Worm (Caenorhabditis elegans) whole organism, midembryonic: ENCODE measurements around the gene ugt-55.

ENCODE experiments used
- T22C8.4 ChIP-seq: fragments of 200-800 bp; sonication (Bioruptor generic); IDR thresholded peaks from 2 replicates; pipeline ENCODE4 v1.3.6; 2022; ENCODE audit warnings: missing genetic modification characterization, missing compliant biosample characterization
- cog-1 ChIP-seq: sonication (generic microtip); optimal IDR thresholded peaks from 2 replicates; lab custom pipeline; 2016; ENCODE audit warnings: missing genetic modification characterization, missing compliant biosample characterization
- flt-1 ChIP-seq: fragments of 200-800 bp; sonication (Bioruptor generic); IDR thresholded peaks from 2 replicates; pipeline ENCODE4 v1.3.6; 2022; ENCODE audit warnings: missing genetic modification characterization, missing compliant biosample characterization
- klf-2 ChIP-seq: fragments of 200-800 bp; sonication (Bioruptor generic); conservative IDR thresholded peaks from 2 replicates; pipeline ENCODE4 v1.3.6; 2022; ENCODE audit warnings: missing genetic modification reagents, missing genetic modification characterization, missing compliant biosample characterization
- med-1 ChIP-seq: sonication (generic microtip); optimal IDR thresholded peaks from 2 replicates; lab custom pipeline; 2017; ENCODE audit warnings: missing genetic modification characterization, mild to moderate bottlenecking, missing compliant biosample characterization, antibody characterized with exemption, missing genetic modification reagents; ENCODE audit not compliant: insufficient read depth
- ref-1 ChIP-seq: fragments of 200-800 bp; sonication (Bioruptor generic); conservative IDR thresholded peaks from 2 replicates; pipeline ENCODE4 v1.3.6; 2022; ENCODE audit warnings: missing genetic modification reagents, missing genetic modification characterization, missing compliant biosample characterization
- tab-1 ChIP-seq: fragments of 200-800 bp; sonication (Bioruptor generic); IDR thresholded peaks from 2 replicates; pipeline ENCODE4 v1.3.6; 2022; ENCODE audit warnings: missing genetic modification characterization, missing compliant biosample characterization
- ztf-23 ChIP-seq: fragments of 200-800 bp; sonication (Bioruptor generic); IDR thresholded peaks from 2 replicates; pipeline ENCODE4 v1.3.6; 2022; ENCODE audit warnings: missing genetic modification reagents, missing genetic modification characterization, missing compliant biosample characterization
- ztf-29 ChIP-seq: fragments of 200-800 bp; sonication (Bioruptor generic); IDR thresholded peaks from 2 replicates; pipeline ENCODE4 v1.3.6; 2022; ENCODE audit warnings: missing genetic modification reagents, missing genetic modification characterization, missing compliant biosample characterization

Gene ugt-55

DNA sequence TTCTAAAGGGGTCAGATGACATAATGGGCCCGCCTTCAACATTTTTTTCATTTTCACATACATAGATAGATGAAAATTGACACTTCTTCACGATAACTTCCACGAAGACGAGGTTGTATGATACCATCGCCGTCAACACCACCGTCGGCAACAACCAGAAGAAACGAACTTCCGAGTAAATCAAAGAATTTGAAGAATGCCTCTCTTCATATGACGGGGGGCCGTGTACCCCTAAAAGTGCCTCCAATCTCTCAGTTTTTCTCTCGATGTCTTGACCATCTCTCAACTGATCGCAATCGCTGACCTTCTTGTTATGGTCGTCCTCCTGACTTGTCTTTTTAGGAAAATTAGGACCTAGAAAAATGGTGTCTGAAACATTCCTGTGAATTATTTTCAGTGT is 39.0 kb downstream of the ugt-55 start:
- TF ChIP-seq ztf-23 (GFP tag; lab: Robert Waterston, UW), result no peak
- no peak for TF ChIP-seq ztf-29
- no peak for TF ChIP-seq ref-1 (GFP tag; lab: Robert Waterston, UW)
- no peak for TF ChIP-seq flt-1 (GFP tag; lab: Robert Waterston, UW)
- TF ChIP-seq klf-2 (GFP tag; lab: Robert Waterston, UW), result no peak
- TF ChIP-seq tab-1 (GFP tag; lab: Robert Waterston, UW), result no peak
- no peak for TF ChIP-seq T22C8.4
- no peak for TF ChIP-seq med-1 (GFP tag; lab: Kevin White, UChicago)
- TF ChIP-seq cog-1 (tag; lab: Kevin White, UChicago), result no peak

DNA sequence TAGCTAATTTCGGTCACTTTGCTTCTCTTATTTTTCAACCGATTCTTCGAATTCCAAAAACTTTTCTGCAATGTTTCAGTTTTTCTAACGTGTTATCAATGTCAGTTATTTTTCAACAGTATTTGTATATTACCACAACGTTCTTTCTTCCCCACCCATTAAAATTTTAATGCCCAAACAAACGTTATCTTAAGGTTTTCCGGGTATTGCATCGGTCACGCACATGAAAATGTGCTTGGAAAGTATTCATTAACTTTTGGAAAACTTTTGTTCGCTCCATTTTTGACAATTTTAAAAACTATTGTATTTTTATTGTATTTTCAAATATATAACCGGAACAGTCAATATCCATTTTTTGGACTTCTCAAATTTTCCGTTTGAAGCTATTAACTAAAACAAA is 39.6 kb downstream of the ugt-55 start:
- TF ChIP-seq flt-1 (GFP tag; lab: Robert Waterston, UW), result no peak
- no peak for TF ChIP-seq T22C8.4
- no peak for TF ChIP-seq cog-1 (tag; lab: Kevin White, UChicago)
- no peak for TF ChIP-seq klf-2 (GFP tag; lab: Robert Waterston, UW)
- TF ChIP-seq med-1 (GFP tag; lab: Kevin White, UChicago), result no peak
- no peak for TF ChIP-seq ztf-29
- no peak for TF ChIP-seq ref-1 (GFP tag; lab: Robert Waterston, UW)
- TF ChIP-seq tab-1 (GFP tag; lab: Robert Waterston, UW), result no peak
- no peak for TF ChIP-seq ztf-23 (GFP tag; lab: Robert Waterston, UW)

DNA sequence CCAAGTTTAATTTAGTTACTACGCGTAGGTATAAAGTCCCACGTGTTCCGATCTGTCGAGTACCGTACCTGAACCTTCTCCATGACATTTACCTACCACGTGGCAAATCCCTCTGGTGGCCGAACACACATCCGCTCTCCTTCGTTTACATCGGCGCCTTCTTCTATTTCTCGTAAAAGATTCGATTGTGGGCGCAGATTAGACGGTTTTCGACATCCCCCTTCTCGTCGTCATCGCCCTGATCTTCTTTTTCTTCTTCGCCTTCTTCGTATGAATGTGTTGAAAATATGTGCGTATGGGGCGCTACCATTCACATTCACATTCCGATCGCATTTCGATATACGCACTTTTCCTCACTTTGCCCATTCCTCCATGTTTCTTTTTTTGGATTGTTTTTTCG is 40.3 kb downstream of the ugt-55 start:
- TF ChIP-seq tab-1 (GFP tag; lab: Robert Waterston, UW), result no peak
- no peak for TF ChIP-seq ref-1 (GFP tag; lab: Robert Waterston, UW)
- TF ChIP-seq cog-1 (tag; lab: Kevin White, UChicago), result no peak
- no peak for TF ChIP-seq T22C8.4
- no peak for TF ChIP-seq ztf-23 (GFP tag; lab: Robert Waterston, UW)

DNA sequence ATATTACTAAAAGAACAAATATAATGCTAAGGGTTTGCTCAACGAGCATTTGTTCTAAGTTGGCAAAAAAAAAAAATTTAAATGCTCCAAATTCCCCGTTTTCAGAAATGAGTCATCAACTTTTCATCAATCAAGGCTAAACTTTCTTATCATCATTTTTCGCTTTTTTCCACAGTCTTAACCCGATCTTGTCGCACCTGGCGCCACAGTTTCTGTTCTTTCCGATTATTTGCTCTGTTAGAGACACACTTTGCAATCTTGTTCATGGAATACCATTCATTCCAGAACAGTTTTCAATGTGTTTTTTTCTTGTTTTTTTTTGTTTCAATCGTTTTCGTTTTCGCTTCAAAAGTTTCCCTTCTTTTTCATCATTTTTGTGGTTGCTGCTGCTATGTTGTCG is 41.7 kb downstream of the ugt-55 start:
- TF ChIP-seq cog-1 (tag; lab: Kevin White, UChicago) (no peak), T22C8.4 (no peak)

DNA sequence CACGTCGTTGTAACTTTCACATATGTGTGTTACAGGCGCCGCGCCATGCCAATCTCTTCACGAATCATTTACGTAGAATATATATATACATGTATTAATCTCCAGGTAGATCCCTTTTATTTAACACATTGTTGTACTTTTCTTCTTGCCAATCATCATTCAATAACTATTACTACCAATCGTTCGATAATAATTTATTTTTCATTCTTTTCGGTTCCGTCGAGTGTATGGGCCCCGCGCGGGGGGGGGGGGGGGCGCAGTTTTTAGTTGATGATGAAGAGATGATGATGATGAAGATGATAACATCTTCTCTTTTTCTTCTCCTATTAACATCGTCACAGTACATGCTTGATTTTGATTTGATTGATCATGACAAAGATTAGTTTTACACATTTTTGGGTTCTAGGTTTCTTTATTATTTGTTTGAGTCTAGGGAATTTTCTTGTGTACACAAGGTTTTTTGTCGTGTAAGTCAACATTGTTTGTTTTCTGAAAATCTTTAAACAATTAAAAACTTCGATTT is 42.8 kb downstream of the ugt-55 start:
- TF ChIP-seq T22C8.4 (no peak), flt-1 (GFP tag; lab: Robert Waterston, UW) (no peak), med-1 (GFP tag; lab: Kevin White, UChicago) (no peak), ref-1 (GFP tag; lab: Robert Waterston, UW) (no peak), ztf-23 (GFP tag; lab: Robert Waterston, UW) (no peak), cog-1 (tag; lab: Kevin White, UChicago) (no peak), tab-1 (GFP tag; lab: Robert Waterston, UW) (no peak), klf-2 (GFP tag; lab: Robert Waterston, UW) (no peak)

DNA sequence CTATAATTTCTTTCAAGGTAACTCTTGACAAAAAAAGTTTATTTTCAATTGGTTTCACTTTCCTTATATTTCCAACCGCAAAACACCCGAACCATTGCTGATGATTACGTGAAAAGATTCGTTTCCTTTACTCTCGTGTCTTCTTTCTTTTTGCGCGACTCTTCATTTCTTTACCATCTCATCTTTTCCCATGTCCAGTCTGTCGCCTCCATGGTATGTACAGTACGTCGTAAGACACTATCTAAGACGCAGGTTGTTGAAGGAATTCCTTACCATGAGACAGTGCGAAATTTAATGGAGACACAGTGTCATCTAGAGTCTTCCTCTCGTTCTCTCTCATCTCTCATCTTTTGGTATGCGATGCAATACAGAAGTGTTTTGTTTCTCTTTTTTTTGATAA is 43.7 kb downstream of the ugt-55 start:
- TF ChIP-seq ztf-23 (GFP tag; lab: Robert Waterston, UW), result no peak
- no peak for TF ChIP-seq med-1 (GFP tag; lab: Kevin White, UChicago)

DNA sequence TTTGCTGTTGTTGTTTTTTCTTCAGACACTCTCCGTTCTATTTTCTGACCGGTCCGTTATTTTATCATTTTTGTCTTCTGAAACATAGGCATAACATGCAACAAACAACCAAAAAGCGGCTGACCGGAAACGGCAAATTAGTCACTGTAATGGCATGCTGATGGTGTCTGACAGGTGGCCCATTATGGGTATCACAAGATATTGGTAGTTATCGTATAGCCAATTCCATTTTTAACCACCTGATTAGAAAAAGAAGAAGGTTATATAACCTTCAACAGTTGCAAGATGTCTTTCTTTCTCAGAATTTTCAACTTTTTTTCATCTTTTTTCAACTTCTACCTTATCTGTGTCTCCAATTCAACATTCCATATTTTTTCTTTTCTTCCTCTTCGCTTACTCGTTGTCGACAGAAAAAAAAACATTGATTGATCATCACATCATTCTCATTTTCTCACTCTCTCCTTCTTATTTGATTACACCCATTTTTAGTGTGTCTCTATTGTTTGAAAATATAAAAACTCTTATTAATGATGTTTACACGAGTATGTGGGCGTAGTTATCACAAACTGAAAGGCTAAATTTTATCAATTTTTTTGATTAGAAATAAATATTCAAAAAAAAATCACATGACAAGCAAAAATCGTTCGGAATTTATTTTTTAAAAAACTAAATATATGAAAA is 44.4 kb downstream of the ugt-55 start:
- TF ChIP-seq cog-1 (tag; lab: Kevin White, UChicago), result no peak
- TF ChIP-seq med-1 (GFP tag; lab: Kevin White, UChicago), result no peak
- no peak for TF ChIP-seq flt-1 (GFP tag; lab: Robert Waterston, UW)
- no peak for TF ChIP-seq T22C8.4
- TF ChIP-seq klf-2 (GFP tag; lab: Robert Waterston, UW), result no peak
- TF ChIP-seq ztf-29, result no peak
- TF ChIP-seq tab-1 (GFP tag; lab: Robert Waterston, UW), result no peak
- TF ChIP-seq ztf-23 (GFP tag; lab: Robert Waterston, UW), result no peak
- no peak for TF ChIP-seq ref-1 (GFP tag; lab: Robert Waterston, UW)

DNA sequence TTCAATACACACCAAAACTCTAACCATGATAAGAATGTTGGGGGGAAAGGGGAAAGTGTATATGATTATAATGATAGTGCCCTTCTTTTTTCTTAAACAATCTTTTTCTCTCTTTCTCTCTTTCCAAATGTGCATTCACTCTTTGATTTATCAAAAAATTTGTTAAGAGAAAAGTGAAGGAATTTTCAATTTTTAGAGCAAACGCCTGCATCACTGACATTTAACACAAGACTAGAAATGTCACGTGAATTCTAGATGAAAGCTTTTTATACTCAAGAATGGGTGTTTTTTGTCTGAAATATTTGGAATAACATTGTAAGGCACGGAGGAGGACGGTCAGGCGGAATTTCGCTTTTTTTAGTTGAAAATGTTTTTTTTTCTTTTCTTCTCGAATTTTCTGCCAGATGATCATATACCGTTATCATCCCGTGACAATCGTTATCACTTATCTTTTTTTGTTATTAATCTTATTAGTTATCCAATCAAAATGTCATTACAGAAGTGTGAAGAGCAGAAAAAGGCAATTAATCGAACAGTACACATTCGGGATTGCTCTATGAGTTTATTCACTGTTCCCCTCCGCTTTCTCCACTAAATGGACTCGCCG is 45.6 kb downstream of the ugt-55 start, which contains the start of the genes frm-7 and F55C5.17:
Gene frm-7, plus strand, starts transcription at position 500 of the 607 bp plus-strand sequence.
Gene F55C5.17, plus strand, starts transcription at position 557 of the 607 bp plus-strand sequence.
- TF ChIP-seq ref-1 (GFP tag; lab: Robert Waterston, UW) (no peak), klf-2 (GFP tag; lab: Robert Waterston, UW) (no peak), med-1 (GFP tag; lab: Kevin White, UChicago) (no peak), cog-1 (tag; lab: Kevin White, UChicago) (no peak), tab-1 (GFP tag; lab: Robert Waterston, UW) (no peak), ztf-23 (GFP tag; lab: Robert Waterston, UW) (no peak), flt-1 (GFP tag; lab: Robert Waterston, UW) (no peak), ztf-29 (no peak), T22C8.4 (no peak)

DNA sequence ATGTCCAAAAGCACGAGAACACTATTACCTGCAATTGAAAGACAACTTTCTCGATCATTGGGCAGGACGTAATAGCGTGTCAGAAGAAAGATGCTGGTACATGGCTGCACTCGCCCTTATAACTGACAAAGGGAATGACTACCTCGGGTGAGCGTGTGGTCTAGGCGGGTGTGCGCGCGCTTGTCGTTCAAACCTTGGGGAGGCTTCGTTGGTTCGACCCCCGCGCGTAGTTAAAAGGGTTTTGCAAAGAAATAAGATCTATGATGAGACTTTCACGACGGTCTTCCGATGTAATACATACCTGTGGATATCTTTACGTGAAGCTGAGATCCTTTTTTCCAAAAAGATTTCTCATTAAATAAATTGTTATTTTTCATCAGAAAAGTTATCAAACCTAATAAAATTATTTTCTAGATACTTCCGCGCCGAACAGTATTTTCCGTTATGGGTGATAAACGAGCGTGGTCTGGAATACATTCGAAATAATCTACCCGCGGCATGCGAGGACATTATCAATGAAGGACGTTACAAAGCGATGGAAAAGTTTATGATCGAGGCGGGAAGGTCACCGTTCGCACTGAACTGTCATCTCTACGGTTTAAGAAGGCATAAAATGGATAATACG is 47.1 kb downstream of the ugt-55 start:
- TF ChIP-seq ztf-29 (peak; percentile 100), flt-1 (GFP tag; lab: Robert Waterston, UW) (peak; percentile 100), ref-1 (GFP tag; lab: Robert Waterston, UW) (peak; percentile 100), tab-1 (GFP tag; lab: Robert Waterston, UW) (peak; percentile 100), cog-1 (tag; lab: Kevin White, UChicago) (peak; percentile 100), ztf-23 (GFP tag; lab: Robert Waterston, UW) (peak; percentile 99), med-1 (GFP tag; lab: Kevin White, UChicago) (peak; percentile 94), klf-2 (GFP tag; lab: Robert Waterston, UW) (peak; percentile 100), T22C8.4 (peak; percentile 100)
